Worm (Caenorhabditis elegans) whole organism, L3 larva: Measurements from ENCODE around the gene pacs-1.

ENCODE experiments used
- ama-1 ChIP-seq: fragments of 150-350 bp; optimal IDR thresholded peaks from 2 replicates; lab custom pipeline; 2018
- egl-27 ChIP-seq: sonication (generic microtip); optimal IDR thresholded peaks from 4 replicates; lab custom pipeline; 2017; ENCODE audit warnings: missing biosample characterization, missing genetic modification reagents, missing genetic modification characterization
- fos-1 ChIP-seq: fragments of 150-350 bp; optimal IDR thresholded peaks from 2 replicates; lab custom pipeline; 2014; ENCODE audit warnings: missing biosample characterization, missing genetic modification characterization
- nfya-1 ChIP-seq: sonication (generic microtip); optimal IDR thresholded peaks from 2 replicates; lab custom pipeline; 2017; ENCODE audit warnings: missing genetic modification characterization, mild to moderate bottlenecking, missing compliant biosample characterization, antibody characterized with exemption, moderate library complexity; ENCODE audit not compliant: insufficient read depth
- sea-2 ChIP-seq: fragments of 150-350 bp; sonication (generic microtip); optimal IDR thresholded peaks from 4 replicates; lab custom pipeline; 2014; ENCODE audit warnings: missing biosample characterization, missing genetic modification reagents, missing genetic modification characterization
- snpc-4 ChIP-seq: fragments of 150-350 bp; optimal IDR thresholded peaks from 2 replicates; lab custom pipeline; 2014; ENCODE audit warnings: missing biosample characterization, missing genetic modification characterization

ce11 chrV:9198887-9199286 is 18.2 kb downstream of the pacs-1 start, which contains the start of gene str-177:
- TF ChIP-seq nfya-1 (tag; lab: Kevin White, UChicago) (no peak), ama-1 (no peak), snpc-4 (tag; lab: Kevin White, UChicago) (no peak), egl-27 (tag; lab: Kevin White, UChicago) (no peak), fos-1 (no peak), sea-2 (no peak)
